Worm (Caenorhabditis elegans) whole organism, L4 larva: ENCODE measurements around the gene ZK1248.5.

Experiments
- F26F4.8 ChIP-seq: fragments of 200-800 bp; sonication (Bioruptor generic); conservative IDR thresholded peaks from 2 replicates; pipeline ENCODE4 v1.3.6; 2022; ENCODE audit warnings: missing genetic modification characterization, missing compliant biosample characterization
- F49E8.2 ChIP-seq: sonication (generic microtip); optimal IDR thresholded peaks from 2 replicates; lab custom pipeline; 2016; ENCODE audit warnings: missing compliant biosample characterization, mild to moderate bottlenecking, missing genetic modification characterization, borderline replicate concordance
- T20F7.1 ChIP-seq: fragments of 200-800 bp; sonication (Bioruptor generic); optimal IDR thresholded peaks from 2 replicates; lab custom pipeline; 2018; ENCODE audit warnings: mild to moderate bottlenecking, missing genetic modification characterization, missing compliant biosample characterization
- Y105C5A.15 ChIP-seq: fragments of 200-800 bp; sonication (Bioruptor generic); IDR thresholded peaks from 2 replicates; pipeline ENCODE4 v1.3.6; 2022; ENCODE audit warnings: missing genetic modification characterization, missing compliant biosample characterization
- Y75B8A.6 ChIP-seq: fragments of 200-800 bp; sonication (Bioruptor generic); IDR thresholded peaks from 2 replicates; pipeline ENCODE4 v1.3.6; 2022; ENCODE audit warnings: missing genetic modification reagents, missing genetic modification characterization, missing compliant biosample characterization
- ZK337.2 ChIP-seq: fragments of 200-800 bp; sonication (Bioruptor generic); IDR thresholded peaks from 2 replicates; pipeline ENCODE4 v1.3.6; 2022; ENCODE audit warnings: missing genetic modification reagents, missing genetic modification characterization, missing compliant biosample characterization
- ceh-28 ChIP-seq: fragments of 150-350 bp; optimal IDR thresholded peaks from 2 replicates; lab custom pipeline; 2014; ENCODE audit warnings: missing biosample characterization, missing genetic modification reagents, missing genetic modification characterization
- ceh-32 ChIP-seq: sonication (generic microtip); optimal IDR thresholded peaks from 2 replicates; lab custom pipeline; 2016; ENCODE audit warnings: mild to moderate bottlenecking, missing genetic modification characterization, missing compliant biosample characterization; ENCODE audit not compliant: poor library complexity
- ceh-44 ChIP-seq: fragments of 200-800 bp; sonication (Bioruptor generic); IDR thresholded peaks from 2 replicates; pipeline ENCODE4 v1.3.6; 2022; ENCODE audit warnings: missing genetic modification reagents, missing genetic modification characterization, missing compliant biosample characterization
- ces-1 ChIP-seq: fragments of 150-350 bp; sonication (generic microtip); optimal IDR thresholded peaks from 4 replicates; lab custom pipeline; 2014; ENCODE audit warnings: missing biosample characterization, missing genetic modification reagents, missing genetic modification characterization
- cey-2 ChIP-seq: sonication (generic microtip); optimal IDR thresholded peaks from 3 replicates; lab custom pipeline; 2017; ENCODE audit warnings: missing genetic modification characterization, mild to moderate bottlenecking, missing compliant biosample characterization, antibody characterized with exemption, borderline replicate concordance; ENCODE audit not compliant: insufficient read depth
- dmd-6 ChIP-seq: fragments of 200-800 bp; sonication (Bioruptor generic); IDR thresholded peaks from 2 replicates; pipeline ENCODE4 v1.3.6; 2022; ENCODE audit warnings: missing genetic modification reagents, missing genetic modification characterization, missing compliant biosample characterization
- dmd-9 ChIP-seq: fragments of 200-800 bp; sonication (Bioruptor generic); IDR thresholded peaks from 2 replicates; pipeline ENCODE4 v1.3.6; 2022; ENCODE audit warnings: missing genetic modification reagents, missing genetic modification characterization, missing compliant biosample characterization
- duxl-1 ChIP-seq: sonication (generic microtip); optimal IDR thresholded peaks from 2 replicates; lab custom pipeline; 2016; ENCODE audit warnings: mild to moderate bottlenecking, missing genetic modification characterization, moderate library complexity, missing compliant biosample characterization; ENCODE audit not compliant: poor library complexity
- fos-1 ChIP-seq: fragments of 150-350 bp; optimal IDR thresholded peaks from 2 replicates; lab custom pipeline; 2014; ENCODE audit warnings: missing biosample characterization, missing genetic modification characterization
- gei-8 ChIP-seq: fragments of 200-800 bp; sonication (Bioruptor generic); optimal IDR thresholded peaks from 2 replicates; lab custom pipeline; 2018; ENCODE audit warnings: mild to moderate bottlenecking, missing genetic modification characterization, missing compliant biosample characterization
- hlh-30 ChIP-seq: sonication (generic microtip); optimal IDR thresholded peaks from 2 replicates; lab custom pipeline; 2017; ENCODE audit warnings: antibody characterized with exemption, mild to moderate bottlenecking, missing genetic modification characterization, missing compliant biosample characterization; ENCODE audit not compliant: insufficient read depth
- jun-1 ChIP-seq: fragments of 150-350 bp; optimal IDR thresholded peaks from 2 replicates; lab custom pipeline; 2014; ENCODE audit warnings: missing biosample characterization, missing genetic modification reagents, missing genetic modification characterization
- lin-13 ChIP-seq: fragments of 150-350 bp; optimal IDR thresholded peaks from 2 replicates; lab custom pipeline; 2014; ENCODE audit warnings: missing biosample characterization, missing genetic modification reagents, missing genetic modification characterization
- lin-15B ChIP-seq: fragments of 150-350 bp; sonication (generic microtip); optimal IDR thresholded peaks from 3 replicates; lab custom pipeline; 2014; ENCODE audit warnings: missing biosample characterization, missing genetic modification characterization
- lin-38 ChIP-seq: fragments of 200-800 bp; sonication (Bioruptor generic); IDR thresholded peaks from 2 replicates; pipeline ENCODE4 v1.3.6; 2022; ENCODE audit warnings: missing genetic modification reagents, missing genetic modification characterization, missing compliant biosample characterization
- lin-39 ChIP-seq: fragments of 150-350 bp; optimal IDR thresholded peaks from 2 replicates; lab custom pipeline; 2014; ENCODE audit warnings: missing biosample characterization, missing genetic modification reagents, missing genetic modification characterization
- mdl-1 ChIP-seq, 2 experiments: fragments of 150-350 bp in 1 of 2; sonication (generic microtip) in 1 of 2; optimal IDR thresholded peaks; 2 replicates each; lab custom pipeline; 2014 to 2017; ENCODE audit warnings: missing biosample characterization in 2 of 2, missing genetic modification characterization in 2 of 2
- mdt-29 ChIP-seq: fragments of 200-800 bp; sonication (Bioruptor generic); IDR thresholded peaks from 2 replicates; pipeline ENCODE4 v1.3.6; 2022; ENCODE audit warnings: missing genetic modification reagents, missing genetic modification characterization, missing compliant biosample characterization
- mep-1 ChIP-seq: fragments of 150-350 bp; sonication (generic microtip); optimal IDR thresholded peaks from 3 replicates; lab custom pipeline; 2014; ENCODE audit warnings: missing biosample characterization, missing genetic modification characterization
- mes-2 ChIP-seq: sonication (generic microtip); optimal IDR thresholded peaks from 2 replicates; lab custom pipeline; 2016; ENCODE audit warnings: missing genotype, mild to moderate bottlenecking, missing genetic modification characterization, missing compliant biosample characterization; ENCODE audit not compliant: poor library complexity, severe bottlenecking
- mxl-3 ChIP-seq: fragments of 200-800 bp; sonication (Bioruptor generic); optimal IDR thresholded peaks from 2 replicates; lab custom pipeline; 2018; ENCODE audit warnings: mild to moderate bottlenecking, missing genetic modification characterization, missing compliant biosample characterization
- nhr-10 ChIP-seq: fragments of 150-350 bp; optimal IDR thresholded peaks from 2 replicates; lab custom pipeline; 2014; ENCODE audit warnings: missing biosample characterization, missing genetic modification characterization
- nhr-102 ChIP-seq: sonication (generic microtip); optimal IDR thresholded peaks from 2 replicates; lab custom pipeline; 2016; ENCODE audit warnings: mild to moderate bottlenecking, missing genetic modification characterization, moderate library complexity, missing compliant biosample characterization
- nhr-28 ChIP-seq: fragments of 150-350 bp; optimal IDR thresholded peaks from 2 replicates; lab custom pipeline; 2014; ENCODE audit warnings: missing biosample characterization, missing genetic modification characterization
- nhr-41 ChIP-seq: fragments of 200-800 bp; sonication (Bioruptor generic); IDR thresholded peaks from 2 replicates; pipeline ENCODE4 v1.3.6; 2022; ENCODE audit warnings: missing genetic modification reagents, missing genetic modification characterization, missing compliant biosample characterization
- pqm-1 ChIP-seq: sonication (generic microtip); optimal IDR thresholded peaks from 2 replicates; lab custom pipeline; 2017; ENCODE audit warnings: missing biosample characterization, missing genetic modification characterization
- rbr-2 ChIP-seq: sonication (generic microtip); optimal IDR thresholded peaks from 2 replicates; lab custom pipeline; 2016; ENCODE audit warnings: missing genotype, missing genetic modification characterization, missing compliant biosample characterization
- set-16 ChIP-seq: fragments of 200-800 bp; sonication (Bioruptor generic); IDR thresholded peaks from 2 replicates; pipeline ENCODE4 v1.3.6; 2022; ENCODE audit warnings: missing genetic modification reagents, missing genetic modification characterization, missing compliant biosample characterization
- skn-1 ChIP-seq: fragments of 150-350 bp; optimal IDR thresholded peaks from 2 replicates; lab custom pipeline; 2014; ENCODE audit warnings: missing biosample characterization, missing genetic modification characterization
- spr-1 ChIP-seq: sonication (generic microtip); optimal IDR thresholded peaks from 2 replicates; lab custom pipeline; 2016; ENCODE audit warnings: mild to moderate bottlenecking, missing genetic modification characterization, missing compliant biosample characterization
- spr-3 ChIP-seq: fragments of 200-800 bp; sonication (Bioruptor generic); optimal IDR thresholded peaks from 2 replicates; lab custom pipeline; 2018; ENCODE audit warnings: mild to moderate bottlenecking, missing genetic modification characterization, missing compliant biosample characterization
- unc-130 ChIP-seq: sonication (generic microtip); optimal IDR thresholded peaks from 2 replicates; lab custom pipeline; 2016; ENCODE audit warnings: missing genetic modification reagents, missing genetic modification characterization, missing compliant biosample characterization
- unc-62 ChIP-seq, 3 experiments: fragments of 150-350 bp in 1 of 3; sonication (generic microtip); optimal IDR thresholded peaks in 2 of 3; peaks in 1 of 3; 1 replicate in 1 of 3; 2 replicates in 2 of 3; lab custom pipeline; 2014 to 2017; ENCODE audit warnings: missing biosample characterization in 3 of 3, missing genetic modification characterization in 3 of 3, missing genetic modification reagents in 3 of 3, missing genotype in 1 of 3
- vab-7 ChIP-seq: fragments of 200-800 bp; sonication (Bioruptor generic); IDR thresholded peaks from 2 replicates; pipeline ENCODE4 v1.3.6; 2022; ENCODE audit warnings: missing genetic modification reagents, missing genetic modification characterization, missing compliant biosample characterization
- zag-1 ChIP-seq: fragments of 150-350 bp; optimal IDR thresholded peaks from 2 replicates; lab custom pipeline; 2014; ENCODE audit warnings: missing biosample characterization, missing genetic modification characterization
- zfp-2 ChIP-seq: sonication (generic microtip); optimal IDR thresholded peaks from 2 replicates; lab custom pipeline; 2016; ENCODE audit warnings: mild to moderate bottlenecking, missing genetic modification characterization, missing compliant biosample characterization
- zip-11 ChIP-seq: fragments of 200-800 bp; sonication (Bioruptor generic); IDR thresholded peaks from 2 replicates; pipeline ENCODE4 v1.3.6; 2022; ENCODE audit warnings: missing genetic modification characterization, missing compliant biosample characterization
- zip-2 ChIP-seq: fragments of 150-350 bp; optimal IDR thresholded peaks from 2 replicates; lab custom pipeline; 2014; ENCODE audit warnings: missing biosample characterization, missing genetic modification characterization
- ztf-7 ChIP-seq: fragments of 150-350 bp; optimal IDR thresholded peaks from 2 replicates; lab custom pipeline; 2014; ENCODE audit warnings: missing biosample characterization, missing genetic modification characterization

The ZK1248.5 gene

ce11 chrII:5779866-5780265 lies 30.4 kb upstream of the ZK1248.5 start (continued):
- no peak for TF ChIP-seq unc-130 (GFP tag; lab: Kevin White, UChicago)
- no peak for TF ChIP-seq dmd-6 (GFP tag; lab: Robert Waterston, UW)
- TF ChIP-seq vab-7: no peak
- TF ChIP-seq F49E8.2: no peak
- no peak for TF ChIP-seq fos-1 (tag; lab: Kevin White, UChicago)
- no peak for TF ChIP-seq zip-11 (GFP tag; lab: Robert Waterston, UW)
- TF ChIP-seq ztf-7 (tag; lab: Kevin White, UChicago): no peak
- no peak for TF ChIP-seq lin-38
- TF ChIP-seq mes-2 (tag; lab: Kevin White, UChicago): peak; percentile 37
- no peak for TF ChIP-seq nhr-10 (tag; lab: Kevin White, UChicago)
- no peak for TF ChIP-seq mdl-1 (tag; optimal IDR thresholded peaks at IDR 0.05; lab: Kevin White, UChicago)
- TF ChIP-seq spr-3 (GFP tag; lab: Kevin White, UChicago): no peak
- TF ChIP-seq lin-15B (tag; lab: Kevin White, UChicago): no peak
- no peak for TF ChIP-seq mxl-3 (GFP tag; lab: Kevin White, UChicago)
- TF ChIP-seq lin-13 (GFP tag; lab: Kevin White, UChicago): no peak
- TF ChIP-seq ceh-28: no peak
- TF ChIP-seq F26F4.8: no peak
- TF ChIP-seq, all 104 proteins: peak for 7

- peak; percentile 79 for TF ChIP-seq duxl-1 (tag; lab: Kevin White, UChicago)
- TF ChIP-seq ceh-44 (GFP tag; lab: Robert Waterston, UW): peak; percentile 100
- TF ChIP-seq gei-8: peak; percentile 91
- peak; percentile 76 for TF ChIP-seq mdt-29 (GFP tag; lab: Robert Waterston, UW)
- TF ChIP-seq zip-2 (tag; lab: Kevin White, UChicago): peak; percentile 42
- peak; percentile 70 for TF ChIP-seq spr-1 (tag; lab: Kevin White, UChicago)
- TF ChIP-seq ztf-7 (tag; lab: Kevin White, UChicago): no peak
- TF ChIP-seq zag-1 (tag; lab: Kevin White, UChicago): no peak
- peak; percentile 83 for TF ChIP-seq nhr-102 (tag; lab: Kevin White, UChicago)
- TF ChIP-seq cey-2 (tag; lab: Kevin White, UChicago): no peak
- TF ChIP-seq ceh-32 (tag; lab: Kevin White, UChicago): no peak
- peak; percentile 88 for TF ChIP-seq vab-7
- no peak for TF ChIP-seq ces-1 (GFP tag; lab: Kevin White, UChicago)
- TF ChIP-seq mdl-1 (tag; optimal IDR thresholded peaks at IDR 0.05; lab: Kevin White, UChicago): peak in 1 of 2 experiments; percentile 17
- TF ChIP-seq hlh-30 (tag; lab: Kevin White, UChicago): peak; percentile 62
- peak; percentile 65 for TF ChIP-seq mep-1 (tag; lab: Kevin White, UChicago)
- TF ChIP-seq dmd-6 (GFP tag; lab: Robert Waterston, UW): peak; percentile 60
- no peak for TF ChIP-seq skn-1 (tag; lab: Kevin White, UChicago)
- peak; percentile 73 for TF ChIP-seq jun-1 (tag; lab: Kevin White, UChicago)
- peak; percentile 23 for TF ChIP-seq zfp-2 (tag; lab: Kevin White, UChicago)
- TF ChIP-seq nhr-28 (tag; lab: Kevin White, UChicago): no peak
- no peak for TF ChIP-seq lin-15B (tag; lab: Kevin White, UChicago)
- TF ChIP-seq dmd-9 (GFP tag; lab: Robert Waterston, UW): peak; percentile 60; the same call in 1 of the 2 replicates
- TF ChIP-seq rbr-2 (tag; lab: Kevin White, UChicago): peak; percentile 78
- TF ChIP-seq lin-39 (tag; lab: Kevin White, UChicago): no peak
- TF ChIP-seq T20F7.1: peak; percentile 60
- peak; percentile 56; the same call in 1 of the 2 replicates for TF ChIP-seq ZK337.2 (GFP tag; lab: Robert Waterston, UW)
- TF ChIP-seq pqm-1 (tag; lab: Kevin White, UChicago): no peak
- TF ChIP-seq Y75B8A.6 (GFP tag; lab: Robert Waterston, UW): no peak
- TF ChIP-seq unc-62 (GFP tag; optimal IDR thresholded peaks at IDR 0.05 in 1 of 2; lab: Kevin White, UChicago): peak in 1 of 2 experiments; percentile 92
- TF ChIP-seq unc-62 (tag; optimal IDR thresholded peaks at IDR 0.05; lab: Kevin White, UChicago): no peak
- peak; percentile 81 for TF ChIP-seq nhr-41 (GFP tag; lab: Robert Waterston, UW)
- TF ChIP-seq set-16 (GFP tag; lab: Robert Waterston, UW): no peak; the same call in none of the 2 replicates
- TF ChIP-seq Y105C5A.15 (GFP tag; lab: Robert Waterston, UW): 0 out of 2 replicates have a peak, but pooled peaks have one; percentile 38
- no peak for TF ChIP-seq ceh-28
- TF ChIP-seq F49E8.2: peak; percentile 78
- peak; percentile 79 for TF ChIP-seq lin-38
These were observed 28.1 kb upstream of the ZK1248.5 start, which contains the start of gene K05F1.6 for ce11 chrII:5781935-5782921. Gene K05F1.6 (plus strand): TSS chrII:5782520.
